Fruit fly (Drosophila melanogaster): Measurements from ENCODE around the gene Nrg.

DNA sequence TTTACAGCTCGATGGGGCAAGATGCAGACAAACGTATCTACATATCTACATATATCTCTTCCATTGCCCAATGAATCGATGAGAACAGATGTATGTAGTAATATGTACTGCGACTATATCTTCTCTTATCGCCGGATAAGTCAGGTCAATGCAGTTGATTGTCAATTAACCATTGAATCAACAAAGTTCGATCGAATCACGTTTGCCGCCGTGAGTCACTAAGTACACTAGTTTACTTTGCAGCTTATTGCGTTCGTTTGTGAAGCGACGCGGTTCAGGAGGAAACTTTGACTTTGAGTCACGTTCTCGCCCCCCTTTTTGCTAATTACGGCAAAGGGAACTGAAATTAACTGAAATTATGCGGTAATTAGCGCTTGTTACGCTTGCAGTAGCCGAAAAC lies 63.6 kb downstream of the Nrg start:
- TF ChIP-seq CG14711 (tag; optimal IDR thresholded peaks at IDR 0.05) (no peak), pad (GFP tag; optimal IDR thresholded peaks at IDR 0.05) (no peak), CG11617 (GFP tag; optimal IDR thresholded peaks at IDR 0.05) (no peak), ovo (GFP tag; optimal IDR thresholded peaks at IDR 0.05) (peak; percentile 22), cic (GFP tag; optimal IDR thresholded peaks at IDR 0.05) (no peak), bab1 (GFP tag; optimal IDR thresholded peaks at IDR 0.05) (no peak)
